Worm (Caenorhabditis elegans): ENCODE data around the gene asp-6.

ce11 chrV:8271395-8271794 is 2.7 kb upstream of the asp-6 start:
- TF ChIP-seq nhr-28 (tag; optimal IDR thresholded peaks at IDR 0.05) (no peak), nhr-237 (tag; optimal IDR thresholded peaks at IDR 0.05) (no peak), nhr-11 (tag; optimal IDR thresholded peaks at IDR 0.05) (no peak), ceh-16 (tag; optimal IDR thresholded peaks at IDR 0.05) (no peak), elt-2 (tag; optimal IDR thresholded peaks at IDR 0.05) (no peak), mdl-1 (tag; optimal IDR thresholded peaks at IDR 0.05) (no peak), ceh-28 (tag; optimal IDR thresholded peaks at IDR 0.05) (no peak), sea-2 (GFP tag; optimal IDR thresholded peaks at IDR 0.05) (no peak), nhr-12 (tag; optimal IDR thresholded peaks at IDR 0.05) (no peak), pha-4 (tag; optimal IDR thresholded peaks at IDR 0.05) (no peak), daf-12 (tag; optimal IDR thresholded peaks at IDR 0.05) (no peak)
